Fruit fly (Drosophila melanogaster) whole organism, embryonic: ENCODE measurements around the gene Or85c.

ENCODE experiments used
- Abd-B ChIP-seq: fragments of 200-800 bp; sonication (Bioruptor generic); optimal IDR thresholded peaks from 2 replicates; lab custom pipeline; 2018; ENCODE audit warnings: missing biosample characterization, mild to moderate bottlenecking, missing genetic modification characterization, moderate library complexity
- Atf6 ChIP-seq: fragments of 200-800 bp; sonication (Bioruptor generic); IDR thresholded peaks from 2 replicates; pipeline ENCODE4 v1.3.6; 2022; ENCODE audit warnings: missing biosample characterization, missing genetic modification characterization
- BtbVII ChIP-seq: fragments of 200-800 bp; sonication (Bioruptor generic); optimal IDR thresholded peaks from 3 replicates; lab custom pipeline; 2017; ENCODE audit warnings: missing biosample characterization, mild to moderate bottlenecking, missing genetic modification characterization
- CG10321 ChIP-seq: fragments of 200-800 bp; sonication (Bioruptor generic); IDR thresholded peaks from 2 replicates; pipeline ENCODE4 v1.3.6; 2022; ENCODE audit warnings: missing biosample characterization, missing genetic modification characterization
- CG11504 ChIP-seq: fragments of 200-800 bp; sonication (Bioruptor generic); optimal IDR thresholded peaks from 3 replicates; lab custom pipeline; 2019; ENCODE audit warnings: missing biosample characterization, mild to moderate bottlenecking, missing genetic modification characterization, moderate library complexity
- CG12219 ChIP-seq: fragments of 200-800 bp; sonication (Bioruptor generic); optimal IDR thresholded peaks from 3 replicates; lab custom pipeline; 2018; ENCODE audit warnings: missing biosample characterization, mild to moderate bottlenecking, missing genetic modification characterization
- CG13287 ChIP-seq: fragments of 200-800 bp; sonication (Bioruptor generic); IDR thresholded peaks from 2 replicates; pipeline ENCODE4 v1.3.6; 2022; ENCODE audit warnings: missing biosample characterization, missing genetic modification characterization; ENCODE audit not compliant: partially characterized antibody
- CG13894 ChIP-seq: fragments of 200-800 bp; sonication (Bioruptor generic); optimal IDR thresholded peaks from 3 replicates; lab custom pipeline; 2018; ENCODE audit warnings: missing biosample characterization, mild to moderate bottlenecking, missing genetic modification characterization, moderate library complexity
- CG15269 ChIP-seq: fragments of 200-800 bp; sonication (Bioruptor generic); optimal IDR thresholded peaks from 2 replicates; lab custom pipeline; 2018; ENCODE audit warnings: missing biosample characterization, mild to moderate bottlenecking, missing genetic modification characterization, moderate library complexity
- CG1603 ChIP-seq: fragments of 200-800 bp; sonication (Bioruptor generic); optimal IDR thresholded peaks from 2 replicates; lab custom pipeline; 2019; ENCODE audit warnings: missing biosample characterization, mild to moderate bottlenecking, missing genetic modification characterization, moderate library complexity
- CG17802 ChIP-seq: fragments of 200-800 bp; sonication (Bioruptor generic); optimal IDR thresholded peaks from 2 replicates; lab custom pipeline; 2018; ENCODE audit warnings: missing biosample characterization, mild to moderate bottlenecking, missing genetic modification characterization, moderate library complexity
- CG1792 ChIP-seq: fragments of 200-800 bp; sonication (Bioruptor generic); optimal IDR thresholded peaks from 2 replicates; lab custom pipeline; 2016; ENCODE audit warnings: missing biosample characterization, missing genetic modification characterization
- CG2678 ChIP-seq: fragments of 200-800 bp; sonication (Bioruptor generic); optimal IDR thresholded peaks from 3 replicates; lab custom pipeline; 2019; ENCODE audit warnings: missing biosample characterization, mild to moderate bottlenecking, missing genetic modification characterization, moderate library complexity
- CG2712 ChIP-seq: fragments of 200-800 bp; optimal IDR thresholded peaks from 3 replicates; lab custom pipeline; 2019; ENCODE audit warnings: missing biosample characterization, mild to moderate bottlenecking, missing genetic modification characterization, moderate library complexity
- CG2889 ChIP-seq: fragments of 200-800 bp; sonication (Bioruptor generic); IDR thresholded peaks from 3 replicates; pipeline ENCODE4 v1.3.6; 2022; ENCODE audit warnings: missing biosample characterization, missing genetic modification characterization
- CG32772 ChIP-seq: fragments of 200-800 bp; sonication (Bioruptor generic); IDR thresholded peaks from 2 replicates; pipeline ENCODE4 v1.3.6; 2022; ENCODE audit warnings: missing biosample characterization, missing genetic modification characterization
- CG3407 ChIP-seq: fragments of 200-800 bp; sonication (Bioruptor generic); optimal IDR thresholded peaks from 2 replicates; lab custom pipeline; 2018; ENCODE audit warnings: missing biosample characterization, mild to moderate bottlenecking, missing genetic modification characterization
- CG3838 ChIP-seq: fragments of 200-800 bp; sonication (Bioruptor generic); optimal IDR thresholded peaks from 3 replicates; lab custom pipeline; 2016; ENCODE audit warnings: missing biosample characterization, missing genetic modification characterization
- CG4360 ChIP-seq: fragments of 200-800 bp; sonication (Bioruptor generic); IDR thresholded peaks from 2 replicates; pipeline ENCODE4 v1.3.6; 2022; ENCODE audit warnings: missing biosample characterization, missing genetic modification characterization
- CG43689 ChIP-seq: fragments of 200-800 bp; sonication (Bioruptor generic); IDR thresholded peaks from 2 replicates; pipeline ENCODE4 v1.3.6; 2022; ENCODE audit warnings: missing biosample characterization, missing genetic modification characterization
- CG4730 ChIP-seq: fragments of 200-800 bp; sonication (Bioruptor generic); IDR thresholded peaks from 2 replicates; pipeline ENCODE4 v1.3.6; 2022; ENCODE audit warnings: missing biosample characterization, missing genetic modification characterization
- CG7745 ChIP-seq: fragments of 200-800 bp; sonication (Bioruptor generic); optimal IDR thresholded peaks from 2 replicates; lab custom pipeline; 2018; ENCODE audit warnings: missing biosample characterization, mild to moderate bottlenecking, missing genetic modification characterization, moderate library complexity
- CG7786 ChIP-seq: fragments of 200-800 bp; sonication (Bioruptor generic); optimal IDR thresholded peaks from 2 replicates; lab custom pipeline; 2016; ENCODE audit warnings: missing biosample characterization, missing genetic modification characterization
- CG7963 ChIP-seq: fragments of 200-800 bp; sonication (Bioruptor generic); IDR thresholded peaks from 3 replicates; pipeline ENCODE4 v1.3.6; 2022; ENCODE audit warnings: missing biosample characterization, missing genetic modification characterization; ENCODE audit not compliant: partially characterized antibody
- E2f1 ChIP-seq: fragments of 200-800 bp; sonication (Bioruptor generic); IDR thresholded peaks from 2 replicates; pipeline ENCODE4 v1.3.6; 2022; ENCODE audit warnings: missing biosample characterization, missing genetic modification characterization
- ERR ChIP-seq: fragments of 200-800 bp; sonication (Bioruptor generic); optimal IDR thresholded peaks from 2 replicates; lab custom pipeline; 2016; ENCODE audit warnings: missing biosample characterization, missing genetic modification characterization
- Ets97D ChIP-seq: fragments of 200-800 bp; sonication (Bioruptor generic); optimal IDR thresholded peaks from 3 replicates; lab custom pipeline; 2016; ENCODE audit warnings: missing biosample characterization, missing genetic modification characterization
- HLH3B ChIP-seq: fragments of 200-800 bp; sonication (Bioruptor generic); IDR thresholded peaks from 2 replicates; pipeline ENCODE4 v1.3.6; 2022; ENCODE audit warnings: missing biosample characterization, missing genetic modification characterization
- Hr39 ChIP-seq: fragments of >200 bp; optimal IDR thresholded peaks from 2 replicates; lab custom pipeline; 2017
- Lpt ChIP-seq: fragments of >200 bp; optimal IDR thresholded peaks from 2 replicates; lab custom pipeline; 2018; ENCODE audit warnings: missing biosample characterization, missing genetic modification characterization
- Mrtf ChIP-seq: fragments of 200-800 bp; sonication (Bioruptor generic); IDR thresholded peaks from 3 replicates; pipeline ENCODE4 v1.3.6; 2022; ENCODE audit warnings: missing biosample characterization, missing genetic modification characterization
- Nf-YA ChIP-seq: fragments of 200-800 bp; sonication (Bioruptor generic); IDR thresholded peaks from 2 replicates; pipeline ENCODE4 v1.3.6; 2022; ENCODE audit warnings: missing biosample characterization, missing genetic modification characterization
- Nf-YC ChIP-seq: fragments of 200-800 bp; optimal IDR thresholded peaks from 3 replicates; lab custom pipeline; 2019; ENCODE audit warnings: missing biosample characterization, mild to moderate bottlenecking, missing genetic modification characterization, moderate library complexity
- Rfx ChIP-seq: fragments of 200-800 bp; sonication (Bioruptor generic); IDR thresholded peaks from 2 replicates; pipeline ENCODE4 v1.3.6; 2022; ENCODE audit warnings: missing biosample characterization, missing genetic modification characterization
- btn ChIP-seq: fragments of 200-800 bp; sonication (Bioruptor generic); optimal IDR thresholded peaks from 2 replicates; lab custom pipeline; 2016; ENCODE audit warnings: missing biosample characterization, missing genetic modification characterization
- cas ChIP-seq: fragments of 200-800 bp; sonication (Bioruptor generic); IDR thresholded peaks from 2 replicates; pipeline ENCODE4 v1.3.6; 2022; ENCODE audit warnings: missing biosample characterization, missing genetic modification characterization
- chif ChIP-seq, 2 experiments: fragments of 200-800 bp; sonication (Bioruptor generic); optimal IDR thresholded peaks; 3 replicates each; lab custom pipeline; 2016; ENCODE audit warnings: missing biosample characterization in 2 of 2, missing genetic modification characterization in 2 of 2
- corto ChIP-seq: fragments of 200-800 bp; sonication (Bioruptor generic); optimal IDR thresholded peaks from 2 replicates; lab custom pipeline; 2016; ENCODE audit warnings: missing biosample characterization, mild to moderate bottlenecking, missing genetic modification characterization, moderate library complexity
- ems ChIP-seq: fragments of 200-800 bp; sonication (Bioruptor generic); optimal IDR thresholded peaks from 3 replicates; lab custom pipeline; 2016; ENCODE audit warnings: missing biosample characterization, missing genetic modification characterization
- en ChIP-seq: fragments of 200-800 bp; sonication (Bioruptor generic); optimal IDR thresholded peaks from 2 replicates; lab custom pipeline; 2016; ENCODE audit warnings: missing biosample characterization, missing genetic modification characterization
- jing ChIP-seq: fragments of 200-800 bp; sonication (Bioruptor generic); optimal IDR thresholded peaks from 2 replicates; lab custom pipeline; 2018; ENCODE audit warnings: missing biosample characterization, mild to moderate bottlenecking, missing genetic modification characterization
- klu ChIP-seq: fragments of 200-800 bp; sonication (Bioruptor generic); IDR thresholded peaks from 2 replicates; pipeline ENCODE4 v1.3.6; 2022; ENCODE audit warnings: missing biosample characterization, missing genetic modification characterization
- mld ChIP-seq: fragments of 200-800 bp; sonication (Bioruptor generic); IDR thresholded peaks from 3 replicates; pipeline ENCODE4 v1.3.6; 2022; ENCODE audit warnings: missing biosample characterization, missing genetic modification characterization; ENCODE audit not compliant: partially characterized antibody
- odd ChIP-seq: fragments of 200-800 bp; sonication (Bioruptor generic); optimal IDR thresholded peaks from 2 replicates; lab custom pipeline; 2017; ENCODE audit warnings: missing biosample characterization, mild to moderate bottlenecking, missing genetic modification characterization
- otp ChIP-seq: fragments of 200-800 bp; sonication (Bioruptor generic); IDR thresholded peaks from 3 replicates; pipeline ENCODE4, ENCODE4 v1.3.6; 2022; ENCODE audit warnings: missing biosample characterization, missing genetic modification characterization
- prd ChIP-seq, 3 experiments: fragments of >200 bp in 2 of 3; fragments of 200-800 bp in 1 of 3; sonication (Bioruptor generic) in 1 of 3; optimal IDR thresholded peaks in 2 of 3; IDR thresholded peaks in 1 of 3; 2 replicates in 2 of 3; 3 replicates in 1 of 3; pipeline versions ENCODE4 v1.3.6 to Lab custom; 2017 to 2022; ENCODE audit warnings: missing biosample characterization in 1 of 3, missing genetic modification characterization in 1 of 3
- pum ChIP-seq: fragments of 200-800 bp; sonication (Bioruptor generic); optimal IDR thresholded peaks from 2 replicates; lab custom pipeline; 2016; ENCODE audit warnings: missing biosample characterization, missing genetic modification characterization
- so ChIP-seq: fragments of 200-800 bp; sonication (Bioruptor generic); IDR thresholded peaks from 3 replicates; pipeline ENCODE4 v1.3.6; 2022; ENCODE audit warnings: missing biosample characterization, missing genetic modification characterization
- tgo ChIP-seq: fragments of 200-800 bp; sonication (Bioruptor generic); IDR thresholded peaks from 3 replicates; pipeline ENCODE4 v1.3.6; 2022; ENCODE audit warnings: missing biosample characterization, missing genetic modification characterization
- tin ChIP-seq: fragments of 200-800 bp; sonication (Bioruptor generic); optimal IDR thresholded peaks from 3 replicates; lab custom pipeline; 2016; ENCODE audit warnings: missing biosample characterization, missing genetic modification characterization
- tx ChIP-seq: fragments of 200-800 bp; sonication (Bioruptor generic); optimal IDR thresholded peaks from 2 replicates; lab custom pipeline; 2016; ENCODE audit warnings: missing biosample characterization, missing genetic modification characterization
- wor ChIP-seq: fragments of 200-800 bp; sonication (Bioruptor generic); IDR thresholded peaks from 2 replicates; pipeline ENCODE4 v1.3.6; 2022; ENCODE audit warnings: missing biosample characterization, missing genetic modification characterization

Or85c gene

dm6 chr3R:8524277-8524676 is 11.5 kb upstream of the Or85c start (continued):
- TF ChIP-seq otp (GFP tag; lab: Robert Waterston, UW) (no peak), en (GFP tag; lab: Kevin White, UChicago) (no peak), CG2712 (tag; lab: Kevin White, UChicago) (no peak), CG15269 (tag; lab: Kevin White, UChicago) (peak; percentile 27), Nf-YC (no peak), CG43689 (GFP tag; lab: Robert Waterston, UW) (no peak), CG3838 (GFP tag; lab: Kevin White, UChicago) (no peak), CG1603 (tag; lab: Kevin White, UChicago) (no peak), prd (optimal IDR thresholded peaks at IDR 0.05; lab: Kevin White, UChicago) (no peak), prd (GFP tag; IDR thresholded peaks at IDR 0.05; lab: Robert Waterston, UW) (peak; percentile 48; the same call in 1 of the 3 replicates), CG13287 (GFP tag; lab: Robert Waterston, UW) (no peak), Abd-B (no peak), E2f1 (GFP tag; lab: Robert Waterston, UW) (peak; percentile 51), pum (GFP tag; lab: Kevin White, UChicago) (no peak), tin (GFP tag; lab: Kevin White, UChicago) (no peak), so (GFP tag; lab: Robert Waterston, UW) (0 out of 3 replicates have a peak, but pooled peaks have one; percentile 26), HLH3B (GFP tag; lab: Robert Waterston, UW) (0 out of 2 replicates have a peak, but pooled peaks have one; percentile 24), Lpt (GFP tag; lab: Kevin White, UChicago) (no peak), Nf-YA (GFP tag; lab: Robert Waterston, UW) (0 out of 2 replicates have a peak, but pooled peaks have one; percentile 7), CG1792 (GFP tag; lab: Kevin White, UChicago) (no peak), corto (GFP tag; lab: Kevin White, UChicago) (no peak), ems (GFP tag; lab: Kevin White, UChicago) (no peak), jing (GFP tag; lab: Kevin White, UChicago) (no peak), CG4730 (GFP tag; lab: Robert Waterston, UW) (no peak), chif (GFP tag; optimal IDR thresholded peaks at IDR 0.05; lab: Kevin White, UChicago) (no peak), klu (GFP tag; lab: Robert Waterston, UW) (no peak), CG12219 (no peak), CG7963 (GFP tag; lab: Robert Waterston, UW) (no peak), CG2889 (GFP tag; lab: Robert Waterston, UW) (no peak), CG32772 (peak; percentile 37; the same call in 1 of the 2 replicates), odd (GFP tag; lab: Kevin White, UChicago) (no peak), tx (no peak), wor (GFP tag; lab: Robert Waterston, UW) (no peak), btn (GFP tag; lab: Kevin White, UChicago) (no peak), CG2678 (tag; lab: Kevin White, UChicago) (peak; percentile 55), Atf6 (GFP tag; lab: Robert Waterston, UW) (peak; percentile 42; the same call in 1 of the 2 replicates), Ets97D (GFP tag; lab: Kevin White, UChicago) (no peak), CG17802 (no peak), CG7786 (GFP tag; lab: Kevin White, UChicago) (peak; percentile 37), CG4360 (no peak), mld (GFP tag; lab: Robert Waterston, UW) (no peak), BtbVII (no peak), cas (GFP tag; lab: Robert Waterston, UW) (no peak), CG10321 (no peak), CG3407 (GFP tag; lab: Kevin White, UChicago) (no peak), tgo (peak; percentile 18; the same call in 1 of the 3 replicates), Hr39 (no peak), CG7745 (tag; lab: Kevin White, UChicago) (no peak), Mrtf (GFP tag; lab: Robert Waterston, UW) (0 out of 3 replicates have a peak, but pooled peaks have one; percentile 39), CG11504 (tag; lab: Kevin White, UChicago) (peak; percentile 39), Rfx (GFP tag; lab: Robert Waterston, UW) (peak; percentile 62), ERR (no peak), CG13894 (tag; lab: Kevin White, UChicago) (no peak)
